Fruit fly (Drosophila melanogaster): ENCODE data around the gene NijB.

dm6 chr3L:18898770-18899278 lies 6.6 kb downstream of the NijB start, which contains the start of gene RpL26:
- TF ChIP-seq CG12768 (GFP tag; optimal IDR thresholded peaks at IDR 0.05) (peak; percentile 59), kay (GFP tag; ENCODE audit: borderline replicate concordance) (no peak), Crg-1 (GFP tag; optimal IDR thresholded peaks at IDR 0.05) (peak; percentile 87), pad (GFP tag; optimal IDR thresholded peaks at IDR 0.05) (peak; percentile 63)

Measured in whole organism, adult.